Fruit fly (Drosophila melanogaster) whole organism, embryonic: ENCODE data around the gene CG4291.

Source experiments
- CG10462 ChIP-seq: fragments of 200-800 bp; sonication (Bioruptor generic); optimal IDR thresholded peaks from 2 replicates; lab custom pipeline; 2016; ENCODE audit warnings: missing biosample characterization, missing genetic modification characterization
- CG10979 ChIP-seq: fragments of 200-800 bp; sonication (Bioruptor generic); optimal IDR thresholded peaks from 2 replicates; lab custom pipeline; 2018; ENCODE audit warnings: missing biosample characterization, mild to moderate bottlenecking, missing genetic modification characterization, moderate library complexity
- CG11723 ChIP-seq: fragments of 200-800 bp; sonication (Bioruptor generic); optimal IDR thresholded peaks from 2 replicates; lab custom pipeline; 2017; ENCODE audit warnings: missing biosample characterization, mild to moderate bottlenecking, missing genetic modification characterization
- CG12071 ChIP-seq: fragments of 200-800 bp; sonication (Bioruptor generic); optimal IDR thresholded peaks from 3 replicates; lab custom pipeline; 2018; ENCODE audit warnings: missing biosample characterization, mild to moderate bottlenecking, missing genetic modification characterization
- CG12236 ChIP-seq: fragments of 200-800 bp; sonication (Bioruptor generic); optimal IDR thresholded peaks from 2 replicates; lab custom pipeline; 2016; ENCODE audit warnings: missing biosample characterization, missing genetic modification characterization
- CG14860 ChIP-seq: fragments of 200-800 bp; sonication (Bioruptor generic); IDR thresholded peaks from 3 replicates; pipeline ENCODE4 v1.3.6; 2022; ENCODE audit warnings: missing biosample characterization, missing genetic modification characterization; ENCODE audit not compliant: partially characterized antibody
- CG14965 ChIP-seq: fragments of 200-800 bp; sonication (Bioruptor generic); optimal IDR thresholded peaks from 2 replicates; lab custom pipeline; 2016; ENCODE audit warnings: missing biosample characterization, missing genetic modification characterization, borderline replicate concordance
- CG15011 ChIP-seq: fragments of 200-800 bp; sonication (Bioruptor generic); optimal IDR thresholded peaks from 3 replicates; lab custom pipeline; 2018; ENCODE audit warnings: missing biosample characterization, mild to moderate bottlenecking, missing genetic modification characterization
- CG17186 ChIP-seq: fragments of 200-800 bp; sonication (Bioruptor generic); optimal IDR thresholded peaks from 3 replicates; lab custom pipeline; 2017; ENCODE audit warnings: missing biosample characterization, missing genetic modification reagents, missing genetic modification characterization
- CG2875 ChIP-seq: fragments of 200-800 bp; sonication (Bioruptor generic); optimal IDR thresholded peaks from 2 replicates; lab custom pipeline; 2017; ENCODE audit warnings: missing biosample characterization, mild to moderate bottlenecking, missing genetic modification characterization, missing genetic modification reagents
- CG2889 ChIP-seq: fragments of 200-800 bp; sonication (Bioruptor generic); IDR thresholded peaks from 3 replicates; pipeline ENCODE4 v1.3.6; 2022; ENCODE audit warnings: missing biosample characterization, missing genetic modification characterization
- CG30403 ChIP-seq: fragments of 200-800 bp; sonication (Bioruptor generic); optimal IDR thresholded peaks from 3 replicates; lab custom pipeline; 2016; ENCODE audit warnings: missing biosample characterization, missing genetic modification characterization
- CG31441 ChIP-seq: fragments of 200-800 bp; sonication (Bioruptor generic); IDR thresholded peaks from 2 replicates; pipeline ENCODE4 v1.3.6; 2022; ENCODE audit warnings: missing biosample characterization, missing genetic modification characterization
- CG33557 ChIP-seq: fragments of 200-800 bp; sonication (Bioruptor generic); optimal IDR thresholded peaks from 2 replicates; lab custom pipeline; 2019; ENCODE audit warnings: missing biosample characterization, mild to moderate bottlenecking, missing genetic modification characterization, moderate library complexity
- CG6683 ChIP-seq: fragments of 200-800 bp; sonication (Bioruptor generic); optimal IDR thresholded peaks from 2 replicates; lab custom pipeline; 2017; ENCODE audit warnings: missing biosample characterization, mild to moderate bottlenecking, missing genetic modification characterization, missing genetic modification reagents
- CG6765 ChIP-seq: fragments of 200-800 bp; sonication (Bioruptor generic); optimal IDR thresholded peaks from 3 replicates; lab custom pipeline; 2017; ENCODE audit warnings: missing biosample characterization, mild to moderate bottlenecking, missing genetic modification characterization
- CG6813 ChIP-seq: fragments of 200-800 bp; sonication (Bioruptor generic); optimal IDR thresholded peaks from 2 replicates; lab custom pipeline; 2017; ENCODE audit warnings: missing biosample characterization, missing genetic modification characterization, mild to moderate bottlenecking, moderate library complexity, missing genetic modification reagents
- CG7556 ChIP-seq: fragments of 200-800 bp; sonication (Bioruptor generic); optimal IDR thresholded peaks from 2 replicates; lab custom pipeline; 2017; ENCODE audit warnings: missing biosample characterization, mild to moderate bottlenecking, missing genetic modification characterization
- CG9932 ChIP-seq: fragments of 200-800 bp; sonication (Bioruptor generic); IDR thresholded peaks from 2 replicates; pipeline ENCODE4 v1.3.6; 2022; ENCODE audit warnings: missing biosample characterization, missing genetic modification characterization
- D19B ChIP-seq: fragments of 200-800 bp; sonication (Bioruptor generic); optimal IDR thresholded peaks from 2 replicates; lab custom pipeline; 2017; ENCODE audit warnings: missing biosample characterization, mild to moderate bottlenecking, missing genetic modification characterization
- Dad ChIP-seq: fragments of 200-800 bp; sonication (Bioruptor generic); optimal IDR thresholded peaks from 3 replicates; lab custom pipeline; 2016; ENCODE audit warnings: missing biosample characterization, missing genetic modification characterization
- Dfd ChIP-seq, 2 experiments: fragments of >200 bp; optimal IDR thresholded peaks; 2 replicates each; lab custom pipeline; 2017; ENCODE audit warnings: missing biosample characterization in 2 of 2, missing genetic modification characterization in 2 of 2
- HLH4C ChIP-seq: fragments of 200-800 bp; sonication (Bioruptor generic); IDR thresholded peaks from 3 replicates; pipeline ENCODE4 v1.3.6; 2022; ENCODE audit warnings: missing biosample characterization, missing genetic modification characterization; ENCODE audit not compliant: partially characterized antibody
- MTF-1 ChIP-seq: fragments of 200-800 bp; sonication (Bioruptor generic); optimal IDR thresholded peaks from 2 replicates; lab custom pipeline; 2018; ENCODE audit warnings: missing biosample characterization, mild to moderate bottlenecking, missing genetic modification characterization, borderline replicate concordance
- NFAT ChIP-seq: fragments of 200-800 bp; sonication (Bioruptor generic); IDR thresholded peaks from 2 replicates; pipeline ENCODE4 v1.3.6; 2022; ENCODE audit warnings: missing biosample characterization, missing genetic modification characterization
- Poxn ChIP-seq: fragments of 200-800 bp; sonication (Bioruptor generic); IDR thresholded peaks from 2 replicates; pipeline ENCODE4 v1.3.6; 2022; ENCODE audit warnings: missing biosample characterization, missing genetic modification characterization
- Sry-δ ChIP-seq: fragments of 200-800 bp; sonication (Bioruptor generic); optimal IDR thresholded peaks from 2 replicates; lab custom pipeline; 2016; ENCODE audit warnings: missing biosample characterization, missing genetic modification characterization
- Ssrp ChIP-seq: fragments of 200-800 bp; sonication (Bioruptor generic); optimal IDR thresholded peaks from 2 replicates; lab custom pipeline; 2018; ENCODE audit warnings: missing biosample characterization, mild to moderate bottlenecking, missing genetic modification characterization, moderate library complexity
- al ChIP-seq: fragments of 200-800 bp; sonication (Bioruptor generic); IDR thresholded peaks from 2 replicates; pipeline ENCODE4 v1.3.6; 2022; ENCODE audit warnings: missing biosample characterization, missing genetic modification characterization
- bowl ChIP-seq: fragments of 200-800 bp; sonication (Bioruptor generic); IDR thresholded peaks from 2 replicates; pipeline ENCODE4 v1.3.6; 2022; ENCODE audit warnings: missing biosample characterization, missing genetic modification characterization
- cad ChIP-seq: fragments of >200 bp; optimal IDR thresholded peaks from 2 replicates; lab custom pipeline; 2017; ENCODE audit warnings: missing biosample characterization, missing genetic modification characterization
- caup ChIP-seq: fragments of 200-800 bp; sonication (Bioruptor generic); optimal IDR thresholded peaks from 3 replicates; lab custom pipeline; 2017; ENCODE audit warnings: missing biosample characterization, mild to moderate bottlenecking, missing genetic modification characterization, moderate library complexity; ENCODE audit not compliant: severe bottlenecking
- chif ChIP-seq, 2 experiments: fragments of 200-800 bp; sonication (Bioruptor generic); optimal IDR thresholded peaks; 3 replicates each; lab custom pipeline; 2016; ENCODE audit warnings: missing biosample characterization in 2 of 2, missing genetic modification characterization in 2 of 2
- crp ChIP-seq, 2 experiments: fragments of 200-800 bp; sonication (Bioruptor generic); optimal IDR thresholded peaks; 2 replicates in 1 of 2; 3 replicates in 1 of 2; lab custom pipeline; 2017; ENCODE audit warnings: missing biosample characterization in 2 of 2, missing genetic modification characterization in 2 of 2, mild to moderate bottlenecking in 1 of 2, moderate library complexity in 1 of 2
- da ChIP-seq: fragments of 200-800 bp; sonication (Bioruptor generic); optimal IDR thresholded peaks from 2 replicates; lab custom pipeline; 2016; ENCODE audit warnings: missing biosample characterization, missing genetic modification characterization
- hb ChIP-seq: fragments of 200-800 bp; sonication (Bioruptor generic); IDR thresholded peaks from 3 replicates; pipeline ENCODE4 v1.3.6; 2022; ENCODE audit warnings: missing biosample characterization, missing genetic modification characterization; ENCODE audit not compliant: partially characterized antibody
- her ChIP-seq: fragments of 200-800 bp; sonication (Bioruptor generic); optimal IDR thresholded peaks from 2 replicates; lab custom pipeline; 2016; ENCODE audit warnings: missing biosample characterization, missing genetic modification characterization
- lilli ChIP-seq: fragments of 200-800 bp; sonication (Bioruptor generic); optimal IDR thresholded peaks from 3 replicates; lab custom pipeline; 2016; ENCODE audit warnings: missing biosample characterization, missing genetic modification characterization
- maf-S ChIP-seq: fragments of 200-800 bp; sonication (Bioruptor generic); optimal IDR thresholded peaks from 2 replicates; lab custom pipeline; 2016; ENCODE audit warnings: missing biosample characterization, missing genetic modification characterization
- mld ChIP-seq: fragments of 200-800 bp; sonication (Bioruptor generic); IDR thresholded peaks from 3 replicates; pipeline ENCODE4 v1.3.6; 2022; ENCODE audit warnings: missing biosample characterization, missing genetic modification characterization; ENCODE audit not compliant: partially characterized antibody
- nom ChIP-seq: fragments of 200-800 bp; sonication (Bioruptor generic); optimal IDR thresholded peaks from 2 replicates; lab custom pipeline; 2017; ENCODE audit warnings: missing biosample characterization, missing genetic modification characterization, mild to moderate bottlenecking, moderate library complexity, missing genetic modification reagents
- pb ChIP-seq: fragments of 200-800 bp; sonication (Bioruptor generic); optimal IDR thresholded peaks from 3 replicates; lab custom pipeline; 2016; ENCODE audit warnings: missing biosample characterization, missing genetic modification characterization
- pros ChIP-seq: fragments of 200-800 bp; sonication (Bioruptor generic); optimal IDR thresholded peaks from 3 replicates; lab custom pipeline; 2019; ENCODE audit warnings: missing biosample characterization, mild to moderate bottlenecking, missing genetic modification characterization, moderate library complexity
- ranshi ChIP-seq: fragments of 200-800 bp; sonication (Bioruptor generic); IDR thresholded peaks from 2 replicates; pipeline ENCODE4 v1.3.6; 2022; ENCODE audit warnings: missing biosample characterization, missing genetic modification characterization
- salm ChIP-seq: fragments of 200-800 bp; sonication (Bioruptor generic); optimal IDR thresholded peaks from 2 replicates; lab custom pipeline; 2018; ENCODE audit warnings: missing biosample characterization, mild to moderate bottlenecking, missing genetic modification characterization
- sd ChIP-seq: fragments of 200-800 bp; sonication (Bioruptor generic); optimal IDR thresholded peaks from 3 replicates; lab custom pipeline; 2018; ENCODE audit warnings: missing biosample characterization, mild to moderate bottlenecking, missing genetic modification characterization, moderate library complexity
- sima ChIP-seq: fragments of 200-800 bp; sonication (Bioruptor generic); optimal IDR thresholded peaks from 2 replicates; lab custom pipeline; 2016; ENCODE audit warnings: missing biosample characterization, missing genetic modification characterization
- trem ChIP-seq: fragments of 200-800 bp; optimal IDR thresholded peaks from 3 replicates; lab custom pipeline; 2019; ENCODE audit warnings: missing biosample characterization, mild to moderate bottlenecking, missing genetic modification characterization, moderate library complexity
- zfh1 ChIP-seq: fragments of 200-800 bp; sonication (Bioruptor generic); IDR thresholded peaks from 3 replicates; pipeline ENCODE4 v1.3.6; 2022; ENCODE audit warnings: missing biosample characterization, missing genetic modification characterization

The CG4291 gene

DNA sequence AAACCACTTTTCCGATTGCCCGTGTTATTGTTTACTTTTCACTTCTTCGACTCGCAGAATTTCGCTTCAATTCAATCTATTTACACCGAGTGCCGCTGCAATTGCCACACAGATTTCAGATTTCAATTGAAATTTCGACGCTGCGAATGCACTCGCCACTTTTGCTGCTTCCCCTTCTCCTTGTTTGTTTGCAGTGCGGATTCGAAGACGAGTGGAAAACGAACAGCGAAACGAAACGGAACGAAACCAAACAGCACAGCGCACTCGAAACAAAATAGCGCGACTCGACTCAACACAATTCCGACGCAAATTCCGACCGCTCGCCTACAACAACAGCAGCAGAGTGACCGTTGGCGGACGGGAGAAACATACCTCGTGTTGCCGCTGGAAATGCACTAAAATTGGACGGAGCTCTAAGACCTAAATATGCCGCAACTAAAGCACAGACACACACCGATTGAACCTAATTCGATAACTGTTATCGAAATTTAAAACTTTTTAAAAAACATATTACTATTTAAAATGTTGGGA is 1.7 kb downstream of the CG4291 start, which contains the start of gene drongo (continued):
- TF ChIP-seq CG10462 (GFP tag; lab: Kevin White, UChicago) (no peak), hb (GFP tag; lab: Robert Waterston, UW) (no peak), Poxn (GFP tag; lab: Robert Waterston, UW) (no peak), pros (GFP tag; lab: Kevin White, UChicago) (peak; percentile 42), CG2889 (GFP tag; lab: Robert Waterston, UW) (no peak), CG12071 (GFP tag; lab: Kevin White, UChicago) (peak; percentile 38), Dad (peak; percentile 38), ranshi (GFP tag; lab: Robert Waterston, UW) (peak; percentile 18; the same call in 1 of the 2 replicates), NFAT (GFP tag; lab: Robert Waterston, UW) (peak; percentile 47; the same call in 1 of the 2 replicates), CG6813 (GFP tag; lab: Kevin White, UChicago) (no peak), trem (tag; lab: Kevin White, UChicago) (peak; percentile 64), CG17186 (peak; percentile 58), al (GFP tag; lab: Robert Waterston, UW) (0 out of 2 replicates have a peak, but pooled peaks have one; percentile 17), CG7556 (GFP tag; lab: Kevin White, UChicago) (peak; percentile 4), maf-S (GFP tag; lab: Kevin White, UChicago) (no peak), da (GFP tag; lab: Kevin White, UChicago) (peak; percentile 13), Sry-δ (GFP tag; lab: Kevin White, UChicago) (peak; percentile 61), mld (GFP tag; lab: Robert Waterston, UW) (no peak), chif (GFP tag; optimal IDR thresholded peaks at IDR 0.05; lab: Kevin White, UChicago) (peak; percentile 6 to 44), zfh1 (GFP tag; lab: Robert Waterston, UW) (0 out of 3 replicates have a peak, but pooled peaks have one; percentile 43), CG15011 (GFP tag; lab: Kevin White, UChicago) (no peak), HLH4C (GFP tag; lab: Robert Waterston, UW) (peak; percentile 43), CG14860 (GFP tag; lab: Robert Waterston, UW) (0 out of 3 replicates have a peak, but pooled peaks have one; percentile 48), CG6683 (GFP tag; lab: Kevin White, UChicago) (no peak), pb (peak; percentile 29), crp (GFP tag; optimal IDR thresholded peaks at IDR 0.05; lab: Kevin White, UChicago) (no peak), CG9932 (GFP tag; lab: Robert Waterston, UW) (peak; percentile 32; the same call in 1 of the 2 replicates), CG14965 (GFP tag; lab: Kevin White, UChicago) (no peak), CG10979 (tag; lab: Kevin White, UChicago) (no peak), her (GFP tag; lab: Kevin White, UChicago) (peak; percentile 67), CG11723 (GFP tag; lab: Kevin White, UChicago) (no peak), CG33557 (GFP tag; lab: Kevin White, UChicago) (peak; percentile 33), CG31441 (GFP tag; lab: Robert Waterston, UW) (no peak; the same call in 1 of the 2 replicates), bowl (no peak), MTF-1 (GFP tag; lab: Kevin White, UChicago) (no peak), salm (tag; lab: Kevin White, UChicago) (peak; percentile 67), nom (GFP tag; lab: Kevin White, UChicago) (peak; percentile 76), D19B (GFP tag; lab: Kevin White, UChicago) (no peak), Dfd (GFP tag; optimal IDR thresholded peaks at IDR 0.05; lab: Kevin White, UChicago) (no peak), CG30403 (peak; percentile 16), Ssrp (no peak), sd (peak; percentile 86), sima (GFP tag; lab: Kevin White, UChicago) (no peak), CG6765 (GFP tag; lab: Kevin White, UChicago) (no peak), caup (GFP tag; lab: Kevin White, UChicago) (peak; percentile 55), lilli (GFP tag; lab: Kevin White, UChicago) (peak; percentile 33), CG12236 (GFP tag; lab: Kevin White, UChicago) (no peak), cad (GFP tag; lab: Kevin White, UChicago) (no peak), CG2875 (GFP tag; lab: Kevin White, UChicago) (no peak)
